Fruit fly (Drosophila melanogaster) whole organism, embryonic: ENCODE data around the gene CG43255.

Experiments
- Asciz ChIP-seq: fragments of 200-800 bp; sonication (Bioruptor generic); optimal IDR thresholded peaks from 2 replicates; lab custom pipeline; 2017; ENCODE audit warnings: missing biosample characterization, mild to moderate bottlenecking, missing genetic modification characterization, missing genetic modification reagents
- CG10274 ChIP-seq: fragments of 200-800 bp; sonication (Bioruptor generic); optimal IDR thresholded peaks from 3 replicates; lab custom pipeline; 2017; ENCODE audit warnings: missing biosample characterization, mild to moderate bottlenecking, missing genetic modification characterization
- CG10366 ChIP-seq: fragments of 200-800 bp; sonication (Bioruptor generic); IDR thresholded peaks from 2 replicates; pipeline ENCODE4 v1.3.6; 2022; ENCODE audit warnings: missing biosample characterization, missing genetic modification characterization
- CG10462 ChIP-seq: fragments of 200-800 bp; sonication (Bioruptor generic); optimal IDR thresholded peaks from 2 replicates; lab custom pipeline; 2016; ENCODE audit warnings: missing biosample characterization, missing genetic modification characterization
- CG10654 ChIP-seq: fragments of 200-800 bp; sonication (Bioruptor generic); optimal IDR thresholded peaks from 2 replicates; lab custom pipeline; 2016; ENCODE audit warnings: missing biosample characterization, missing genetic modification characterization
- CG11247 ChIP-seq: fragments of 200-800 bp; sonication (Bioruptor generic); IDR thresholded peaks from 2 replicates; pipeline ENCODE4 v1.3.6; 2022; ENCODE audit warnings: missing biosample characterization, missing genetic modification characterization
- CG16863 ChIP-seq: fragments of 200-800 bp; sonication (Bioruptor generic); optimal IDR thresholded peaks from 3 replicates; lab custom pipeline; 2016; ENCODE audit warnings: missing biosample characterization, missing genetic modification characterization
- CG17385 ChIP-seq: fragments of 200-800 bp; sonication (Bioruptor generic); optimal IDR thresholded peaks from 3 replicates; lab custom pipeline; 2018; ENCODE audit warnings: missing biosample characterization, mild to moderate bottlenecking, missing genetic modification characterization
- CG18599 ChIP-seq: fragments of 200-800 bp; sonication (Bioruptor generic); optimal IDR thresholded peaks from 3 replicates; lab custom pipeline; 2017; ENCODE audit warnings: missing biosample characterization, missing genetic modification characterization, mild to moderate bottlenecking, moderate library complexity, missing genetic modification reagents
- CG2712 ChIP-seq: fragments of 200-800 bp; optimal IDR thresholded peaks from 3 replicates; lab custom pipeline; 2019; ENCODE audit warnings: missing biosample characterization, mild to moderate bottlenecking, missing genetic modification characterization, moderate library complexity
- CG2875 ChIP-seq: fragments of 200-800 bp; sonication (Bioruptor generic); optimal IDR thresholded peaks from 2 replicates; lab custom pipeline; 2017; ENCODE audit warnings: missing biosample characterization, mild to moderate bottlenecking, missing genetic modification characterization, missing genetic modification reagents
- CG30403 ChIP-seq: fragments of 200-800 bp; sonication (Bioruptor generic); optimal IDR thresholded peaks from 3 replicates; lab custom pipeline; 2016; ENCODE audit warnings: missing biosample characterization, missing genetic modification characterization
- CG30431 ChIP-seq: fragments of 200-800 bp; sonication (Bioruptor generic); optimal IDR thresholded peaks from 2 replicates; lab custom pipeline; 2017; ENCODE audit warnings: missing biosample characterization, missing genetic modification characterization
- CG31388 ChIP-seq: fragments of 200-800 bp; sonication (Bioruptor generic); optimal IDR thresholded peaks from 2 replicates; lab custom pipeline; 2016; ENCODE audit warnings: missing biosample characterization, missing genetic modification characterization
- CG34422 ChIP-seq: fragments of 200-800 bp; sonication (Bioruptor generic); IDR thresholded peaks from 3 replicates; pipeline ENCODE4 v1.3.6; 2022; ENCODE audit warnings: missing biosample characterization, missing genetic modification characterization
- CG3726 ChIP-seq: fragments of 200-800 bp; sonication (Bioruptor generic); IDR thresholded peaks from 3 replicates; pipeline ENCODE4, ENCODE4 v1.3.6; 2022; ENCODE audit warnings: missing biosample characterization, missing genetic modification characterization
- CG42726 ChIP-seq: fragments of 200-800 bp; sonication (Bioruptor generic); IDR thresholded peaks from 2 replicates; pipeline ENCODE4 v1.3.6; 2022; ENCODE audit warnings: missing biosample characterization, missing genetic modification characterization; ENCODE audit not compliant: partially characterized antibody
- CG4730 ChIP-seq: fragments of 200-800 bp; sonication (Bioruptor generic); IDR thresholded peaks from 2 replicates; pipeline ENCODE4 v1.3.6; 2022; ENCODE audit warnings: missing biosample characterization, missing genetic modification characterization
- CG5953 ChIP-seq: fragments of 200-800 bp; sonication (Bioruptor generic); IDR thresholded peaks from 2 replicates; pipeline ENCODE4 v1.3.6; 2022; ENCODE audit warnings: missing biosample characterization, missing genetic modification characterization
- CG7745 ChIP-seq: fragments of 200-800 bp; sonication (Bioruptor generic); optimal IDR thresholded peaks from 2 replicates; lab custom pipeline; 2018; ENCODE audit warnings: missing biosample characterization, mild to moderate bottlenecking, missing genetic modification characterization, moderate library complexity
- CG7786 ChIP-seq: fragments of 200-800 bp; sonication (Bioruptor generic); optimal IDR thresholded peaks from 2 replicates; lab custom pipeline; 2016; ENCODE audit warnings: missing biosample characterization, missing genetic modification characterization
- CG7963 ChIP-seq: fragments of 200-800 bp; sonication (Bioruptor generic); IDR thresholded peaks from 3 replicates; pipeline ENCODE4 v1.3.6; 2022; ENCODE audit warnings: missing biosample characterization, missing genetic modification characterization; ENCODE audit not compliant: partially characterized antibody
- CG8089 ChIP-seq: fragments of 200-800 bp; sonication (Bioruptor generic); optimal IDR thresholded peaks from 3 replicates; lab custom pipeline; 2016; ENCODE audit warnings: missing biosample characterization, missing genetic modification characterization
- CG8924 ChIP-seq: fragments of 200-800 bp; optimal IDR thresholded peaks from 3 replicates; lab custom pipeline; 2019; ENCODE audit warnings: missing biosample characterization, mild to moderate bottlenecking, missing genetic modification characterization, moderate library complexity
- CG9215 ChIP-seq: fragments of 200-800 bp; sonication (Bioruptor generic); IDR thresholded peaks from 2 replicates; pipeline ENCODE4 v1.3.6; 2022; ENCODE audit warnings: missing biosample characterization, missing genetic modification characterization
- CG9797 ChIP-seq: fragments of 200-800 bp; sonication (Bioruptor generic); optimal IDR thresholded peaks from 3 replicates; lab custom pipeline; 2018; ENCODE audit warnings: missing biosample characterization, mild to moderate bottlenecking, missing genetic modification characterization
- Camta ChIP-seq: fragments of 200-800 bp; sonication (Bioruptor generic); optimal IDR thresholded peaks from 2 replicates; lab custom pipeline; 2016; ENCODE audit warnings: missing biosample characterization, missing genetic modification characterization
- CkIIα-i1 ChIP-seq: fragments of 200-800 bp; sonication (Bioruptor generic); IDR thresholded peaks from 2 replicates; pipeline ENCODE4 v1.3.6; 2022; ENCODE audit warnings: missing biosample characterization, missing genetic modification characterization
- HLH3B ChIP-seq: fragments of 200-800 bp; sonication (Bioruptor generic); IDR thresholded peaks from 2 replicates; pipeline ENCODE4 v1.3.6; 2022; ENCODE audit warnings: missing biosample characterization, missing genetic modification characterization
- HLH4C ChIP-seq: fragments of 200-800 bp; sonication (Bioruptor generic); IDR thresholded peaks from 3 replicates; pipeline ENCODE4 v1.3.6; 2022; ENCODE audit warnings: missing biosample characterization, missing genetic modification characterization; ENCODE audit not compliant: partially characterized antibody
- Lpt ChIP-seq: fragments of >200 bp; optimal IDR thresholded peaks from 2 replicates; lab custom pipeline; 2018; ENCODE audit warnings: missing biosample characterization, missing genetic modification characterization
- PHDP ChIP-seq: fragments of 200-800 bp; sonication (Bioruptor generic); optimal IDR thresholded peaks from 3 replicates; lab custom pipeline; 2018; ENCODE audit warnings: missing biosample characterization, mild to moderate bottlenecking, missing genetic modification characterization, moderate library complexity
- Side ChIP-seq: fragments of 200-800 bp; sonication (Bioruptor generic); optimal IDR thresholded peaks from 2 replicates; lab custom pipeline; 2016; ENCODE audit warnings: missing biosample characterization, missing genetic modification characterization
- Taf1 ChIP-seq: fragments of 200-800 bp; sonication (Bioruptor generic); IDR thresholded peaks from 2 replicates; pipeline ENCODE4 v1.3.6; 2022; ENCODE audit warnings: missing biosample characterization, missing genetic modification characterization
- Usf ChIP-seq: fragments of 200-800 bp; sonication (Bioruptor generic); optimal IDR thresholded peaks from 2 replicates; lab custom pipeline; 2017; ENCODE audit warnings: missing genotype, missing biosample characterization, missing genetic modification characterization
- corto ChIP-seq: fragments of 200-800 bp; sonication (Bioruptor generic); optimal IDR thresholded peaks from 2 replicates; lab custom pipeline; 2016; ENCODE audit warnings: missing biosample characterization, mild to moderate bottlenecking, missing genetic modification characterization, moderate library complexity
- cwo ChIP-seq: fragments of 200-800 bp; sonication (Bioruptor generic); optimal IDR thresholded peaks from 3 replicates; lab custom pipeline; 2017; ENCODE audit warnings: missing biosample characterization, missing genetic modification characterization, mild to moderate bottlenecking, moderate library complexity, missing genetic modification reagents
- dm ChIP-seq: fragments of 200-800 bp; sonication (Bioruptor generic); optimal IDR thresholded peaks from 3 replicates; lab custom pipeline; 2016; ENCODE audit warnings: missing biosample characterization, missing genetic modification characterization
- ewg ChIP-seq: fragments of 200-800 bp; sonication (Bioruptor generic); optimal IDR thresholded peaks from 3 replicates; lab custom pipeline; 2017; ENCODE audit warnings: mild to moderate bottlenecking, missing biosample characterization, missing genetic modification reagents, missing genetic modification characterization
- hb ChIP-seq: fragments of 200-800 bp; sonication (Bioruptor generic); IDR thresholded peaks from 3 replicates; pipeline ENCODE4 v1.3.6; 2022; ENCODE audit warnings: missing biosample characterization, missing genetic modification characterization; ENCODE audit not compliant: partially characterized antibody
- hkb ChIP-seq, 2 experiments: fragments of 200-800 bp in 1 of 2; fragments of >200 bp in 1 of 2; sonication (Bioruptor generic) in 1 of 2; IDR thresholded peaks in 1 of 2; optimal IDR thresholded peaks in 1 of 2; 2 replicates each; pipeline versions ENCODE4 v1.3.6 to Lab custom; 2017 to 2022; ENCODE audit warnings: missing biosample characterization in 1 of 2, missing genetic modification characterization in 1 of 2
- ind ChIP-seq: fragments of 200-800 bp; sonication (Bioruptor generic); optimal IDR thresholded peaks from 3 replicates; lab custom pipeline; 2016; ENCODE audit warnings: missing biosample characterization, missing genetic modification characterization
- klu ChIP-seq: fragments of 200-800 bp; sonication (Bioruptor generic); IDR thresholded peaks from 2 replicates; pipeline ENCODE4 v1.3.6; 2022; ENCODE audit warnings: missing biosample characterization, missing genetic modification characterization
- run ChIP-seq: fragments of 200-800 bp; sonication (Bioruptor generic); optimal IDR thresholded peaks from 3 replicates; lab custom pipeline; 2018; ENCODE audit warnings: missing biosample characterization, mild to moderate bottlenecking, missing genetic modification characterization
- sqz ChIP-seq: fragments of 200-800 bp; sonication (Bioruptor generic); optimal IDR thresholded peaks from 3 replicates; lab custom pipeline; 2018; ENCODE audit warnings: missing biosample characterization, mild to moderate bottlenecking, missing genetic modification characterization
- stc ChIP-seq: fragments of 200-800 bp; sonication (Bioruptor generic); IDR thresholded peaks from 2 replicates; pipeline ENCODE4 v1.3.6; 2022; ENCODE audit warnings: missing biosample characterization, missing genetic modification characterization
- tna ChIP-seq: fragments of 200-800 bp; sonication (Bioruptor generic); IDR thresholded peaks from 2 replicates; pipeline ENCODE4 v1.3.6; 2022; ENCODE audit warnings: missing biosample characterization, missing genetic modification characterization; ENCODE audit not compliant: partially characterized antibody
- trem ChIP-seq: fragments of 200-800 bp; optimal IDR thresholded peaks from 3 replicates; lab custom pipeline; 2019; ENCODE audit warnings: missing biosample characterization, mild to moderate bottlenecking, missing genetic modification characterization, moderate library complexity
- wek ChIP-seq: fragments of 200-800 bp; sonication (Bioruptor generic); optimal IDR thresholded peaks from 3 replicates; lab custom pipeline; 2018; ENCODE audit warnings: missing biosample characterization, mild to moderate bottlenecking, missing genetic modification characterization, moderate library complexity

Gene CG43255

DNA sequence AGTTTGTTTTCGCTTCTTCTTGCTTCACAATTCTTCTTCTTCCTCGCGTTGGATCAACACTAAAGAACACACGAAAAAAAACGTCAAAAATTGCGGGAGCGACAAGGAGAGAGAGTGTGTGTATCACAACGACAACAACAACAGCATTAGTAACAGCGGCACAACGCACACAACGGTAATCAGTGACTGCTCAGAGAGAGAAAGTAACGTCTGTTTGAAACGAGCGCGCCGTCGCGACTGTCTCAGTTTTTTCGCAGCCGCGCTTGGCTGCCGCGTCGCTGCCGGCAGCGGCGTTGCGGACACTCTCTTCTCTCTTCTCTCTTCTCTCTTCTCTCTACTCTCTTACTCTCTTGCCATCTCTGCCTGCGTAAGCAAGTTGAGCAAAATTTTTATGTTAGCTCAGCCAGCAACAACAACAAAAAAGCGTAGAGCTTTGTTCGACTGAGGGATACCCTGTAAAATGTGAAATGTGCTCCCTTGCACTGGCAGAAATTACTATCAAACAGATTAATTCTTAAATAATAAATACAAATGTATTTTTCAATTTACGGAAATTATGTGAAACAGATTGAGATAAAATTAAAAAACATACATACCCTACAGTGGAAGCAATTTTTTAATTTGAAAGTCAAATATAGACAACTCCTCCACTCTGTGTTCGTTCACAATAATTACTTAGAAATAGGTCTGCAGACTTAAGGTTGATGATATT is 32.0 kb upstream of the CG43255 start (continued):
- TF ChIP-seq cwo (GFP tag; lab: Kevin White, UChicago), result peak; percentile 49
- TF ChIP-seq CG11247 (GFP tag; lab: Robert Waterston, UW), result peak; percentile 43
- TF ChIP-seq stc, result peak; percentile 56
- TF ChIP-seq CG10462 (GFP tag; lab: Kevin White, UChicago), result no peak
- peak; percentile 49 for TF ChIP-seq CG18599 (GFP tag; lab: Kevin White, UChicago)
- no peak for TF ChIP-seq CG9797 (GFP tag; lab: Kevin White, UChicago)
- peak; percentile 42; the same call in 1 of the 2 replicates for TF ChIP-seq klu
- peak; percentile 73 for TF ChIP-seq PHDP
- no peak for TF ChIP-seq CG8089 (GFP tag; lab: Kevin White, UChicago)
- TF ChIP-seq Taf1 (GFP tag; lab: Robert Waterston, UW), result no peak
- TF ChIP-seq run (tag; lab: Kevin White, UChicago), result peak; percentile 43
- no peak for TF ChIP-seq CkIIα-i1
- peak; percentile 79 for TF ChIP-seq CG2712 (tag; lab: Kevin White, UChicago)
- TF ChIP-seq CG10274 (GFP tag; lab: Kevin White, UChicago), result peak; percentile 67
- TF ChIP-seq CG30403 (GFP tag; lab: Kevin White, UChicago), result peak; percentile 77
- peak; percentile 73 for TF ChIP-seq CG8924 (tag; lab: Kevin White, UChicago)
- TF ChIP-seq wek, result no peak
- TF ChIP-seq CG2875, result peak; percentile 15
- no peak for TF ChIP-seq hkb (optimal IDR thresholded peaks at IDR 0.05; lab: Kevin White, UChicago)
- TF ChIP-seq hkb (GFP tag; IDR thresholded peaks at IDR 0.05; lab: Robert Waterston, UW), result peak; percentile 82
- peak; percentile 6 for TF ChIP-seq CG31388
- no peak for TF ChIP-seq CG7786 (GFP tag; lab: Kevin White, UChicago)
- TF ChIP-seq hb (GFP tag; lab: Robert Waterston, UW), result no peak
- TF ChIP-seq ewg (GFP tag; lab: Kevin White, UChicago), result peak; percentile 57
- peak; percentile 4 for TF ChIP-seq dm (GFP tag; lab: Kevin White, UChicago)
- TF ChIP-seq Usf (GFP tag; lab: Kevin White, UChicago), result no peak
- TF ChIP-seq HLH4C, result no peak
- peak; percentile 32; the same call in 1 of the 2 replicates for TF ChIP-seq CG9215
- TF ChIP-seq CG3726 (GFP tag; lab: Robert Waterston, UW), result 0 out of 3 replicates have a peak, but pooled peaks have one; percentile 41
- TF ChIP-seq CG4730, result peak; percentile 73
- TF ChIP-seq CG34422, result peak; percentile 61; the same call in 2 of the 3 replicates
- TF ChIP-seq CG10366, result peak; percentile 69
- TF ChIP-seq CG7745 (tag; lab: Kevin White, UChicago), result no peak
- TF ChIP-seq CG10654 (GFP tag; lab: Kevin White, UChicago), result peak; percentile 52
- peak; percentile 58 for TF ChIP-seq CG5953 (GFP tag; lab: Robert Waterston, UW)
- TF ChIP-seq Side (GFP tag; lab: Kevin White, UChicago), result no peak
- TF ChIP-seq sqz (GFP tag; lab: Kevin White, UChicago), result peak; percentile 92
- peak; percentile 48 for TF ChIP-seq CG30431 (GFP tag; lab: Kevin White, UChicago)
- TF ChIP-seq ind (GFP tag; lab: Kevin White, UChicago), result peak; percentile 70
- no peak for TF ChIP-seq CG42726 (GFP tag; lab: Robert Waterston, UW)
- peak; percentile 46 for TF ChIP-seq trem (tag; lab: Kevin White, UChicago)
- TF ChIP-seq tna, result no peak
- no peak for TF ChIP-seq Lpt (GFP tag; lab: Kevin White, UChicago)
- TF ChIP-seq CG7963, result no peak
- TF ChIP-seq CG16863, result peak; percentile 8
- TF ChIP-seq HLH3B (GFP tag; lab: Robert Waterston, UW), result peak; percentile 77
- TF ChIP-seq Asciz (GFP tag; lab: Kevin White, UChicago), result peak; percentile 66
- no peak for TF ChIP-seq corto (GFP tag; lab: Kevin White, UChicago)
- peak; percentile 27 for TF ChIP-seq Camta
- peak; percentile 91 for TF ChIP-seq CG17385
